Fruit fly (Drosophila melanogaster): ENCODE results near the gene Spase22-23.

The Spase22-23 gene

DNA sequence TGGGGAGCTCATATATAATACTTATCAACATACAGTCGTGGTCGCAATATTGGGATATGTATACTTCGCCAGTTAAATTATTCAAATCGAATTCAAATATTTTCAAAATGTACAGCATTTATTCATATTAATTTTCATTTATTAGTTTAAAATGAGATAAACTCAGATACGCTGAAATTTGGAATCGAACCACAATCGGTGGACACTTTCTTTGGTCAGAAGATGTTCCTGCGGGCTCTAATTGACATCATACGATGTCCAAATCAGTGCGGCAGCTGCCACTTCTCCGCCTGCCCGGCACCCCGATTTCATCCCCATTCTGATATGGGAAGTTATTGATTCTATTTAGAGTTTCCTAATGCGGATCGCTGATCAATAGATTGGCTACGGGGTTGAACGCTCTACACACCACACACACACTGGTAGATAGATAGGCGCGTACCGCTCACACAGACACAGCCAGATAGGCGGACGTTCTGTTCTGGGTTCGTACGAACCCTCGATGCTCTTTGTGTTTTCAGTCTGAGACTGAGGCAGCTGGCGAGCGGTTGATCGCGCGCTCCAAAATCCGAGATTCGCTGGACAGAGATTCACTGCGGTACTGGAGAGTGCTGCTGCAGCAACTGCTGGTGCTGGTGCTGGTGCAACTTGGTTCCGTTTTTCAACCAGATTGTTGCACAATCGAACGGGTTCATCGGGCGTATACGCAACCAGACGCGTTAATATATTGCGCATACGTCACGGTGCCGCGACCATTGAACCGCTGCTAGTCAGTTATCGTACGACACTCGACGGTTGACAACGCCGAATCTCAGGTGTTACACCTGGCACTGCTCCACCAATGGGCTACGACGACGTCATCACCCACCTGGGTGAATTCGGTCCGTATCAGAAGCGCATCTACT lies 46.5 kb upstream of the Spase22-23 start, which contains the start of gene Orct (continued):
- TF ChIP-seq CG30403 (GFP tag; optimal IDR thresholded peaks at IDR 0.05): peak; percentile 80
- TF ChIP-seq CG2712 (tag; optimal IDR thresholded peaks at IDR 0.05): peak; percentile 80
- no peak for TF ChIP-seq aop (GFP tag; IDR thresholded peaks at IDR 0.05)
- TF ChIP-seq Hey (tag; optimal IDR thresholded peaks at IDR 0.05): peak; percentile 63
- TF ChIP-seq peb (GFP tag; IDR thresholded peaks at IDR 0.05): peak; percentile 26; the same call in 1 of the 2 replicates
- peak; percentile 73 for TF ChIP-seq CG9437 (GFP tag; optimal IDR thresholded peaks at IDR 0.05)
- no peak for TF ChIP-seq gcm2 (GFP tag; optimal IDR thresholded peaks at IDR 0.05)
- peak; percentile 70 for TF ChIP-seq bab2 (GFP tag; optimal IDR thresholded peaks at IDR 0.05)
- TF ChIP-seq CG10959 (GFP tag; IDR thresholded peaks at IDR 0.05): no peak
- peak; percentile 54 for TF ChIP-seq CG18011 (GFP tag; optimal IDR thresholded peaks at IDR 0.05)
- TF ChIP-seq Drgx (GFP tag; IDR thresholded peaks at IDR 0.05): peak; percentile 53; the same call in 1 of the 2 replicates
- peak; percentile 68 for TF ChIP-seq CG7786 (GFP tag; optimal IDR thresholded peaks at IDR 0.05)
- peak in 1 of 2 experiments; percentile 68 for TF ChIP-seq bsh (GFP tag; optimal IDR thresholded peaks at IDR 0.05)
- peak; percentile 38 for TF ChIP-seq CG1602 (GFP tag; optimal IDR thresholded peaks at IDR 0.05)
- TF ChIP-seq CG9797 (GFP tag; optimal IDR thresholded peaks at IDR 0.05): no peak
- TF ChIP-seq hb (GFP tag; IDR thresholded peaks at IDR 0.05; ENCODE audit: partially characterized antibody): no peak
- TF ChIP-seq pan (optimal IDR thresholded peaks at IDR 0.05): no peak
- peak in 1 of 2 experiments; percentile 69 for TF ChIP-seq pan (GFP tag; optimal IDR thresholded peaks at IDR 0.05 in 1 of 2, IDR thresholded peaks at IDR 0.05 in 1 of 2)
- no peak for TF ChIP-seq CG10462 (GFP tag; optimal IDR thresholded peaks at IDR 0.05)
- 0 out of 3 replicates have a peak, but pooled peaks have one; percentile 48 for TF ChIP-seq ase (GFP tag; IDR thresholded peaks at IDR 0.05)
- peak; percentile 15 for TF ChIP-seq ab (GFP tag; optimal IDR thresholded peaks at IDR 0.05)
- TF ChIP-seq CG14710 (tag; optimal IDR thresholded peaks at IDR 0.05): peak; percentile 44
- TF ChIP-seq ato (GFP tag; IDR thresholded peaks at IDR 0.05; ENCODE audit: partially characterized antibody): no peak
- peak; percentile 63 for TF ChIP-seq CG17829 (tag; optimal IDR thresholded peaks at IDR 0.05)
- peak; percentile 24 for TF ChIP-seq NC2β (GFP tag; optimal IDR thresholded peaks at IDR 0.05)
- TF ChIP-seq insv (GFP tag; optimal IDR thresholded peaks at IDR 0.05): peak in 1 of 2 experiments; percentile 21
- no peak for TF ChIP-seq CG12236 (GFP tag; optimal IDR thresholded peaks at IDR 0.05)
- peak; percentile 66 for TF ChIP-seq CG3163 (GFP tag; optimal IDR thresholded peaks at IDR 0.05)
- TF ChIP-seq Sox102F (GFP tag; optimal IDR thresholded peaks at IDR 0.05): peak; percentile 70
- peak; percentile 13 for TF ChIP-seq CG4617 (GFP tag; optimal IDR thresholded peaks at IDR 0.05; ENCODE audit: borderline replicate concordance)
- TF ChIP-seq D19B (GFP tag; optimal IDR thresholded peaks at IDR 0.05): peak; percentile 71
- TF ChIP-seq ATbp (GFP tag; optimal IDR thresholded peaks at IDR 0.05): peak; percentile 62
- peak; percentile 72 for TF ChIP-seq CG34376 (GFP tag; optimal IDR thresholded peaks at IDR 0.05)
- no peak for TF ChIP-seq Scr (GFP tag; IDR thresholded peaks at IDR 0.05; ENCODE audit: partially characterized antibody)
- TF ChIP-seq inv (GFP tag; IDR thresholded peaks at IDR 0.05; ENCODE audit: partially characterized antibody): no peak
- peak; percentile 79 for TF ChIP-seq Sox100B (GFP tag; optimal IDR thresholded peaks at IDR 0.05)
- peak; percentile 55 for TF ChIP-seq Myb (GFP tag; optimal IDR thresholded peaks at IDR 0.05)
- peak; percentile 32 for TF ChIP-seq kah (GFP tag; optimal IDR thresholded peaks at IDR 0.05)
- TF ChIP-seq cad (GFP tag; optimal IDR thresholded peaks at IDR 0.05): no peak
- peak; percentile 52 for TF ChIP-seq schlank (tag; optimal IDR thresholded peaks at IDR 0.05)
- peak; percentile 35; the same call in 1 of the 3 replicates for TF ChIP-seq zfh1 (GFP tag; IDR thresholded peaks at IDR 0.05)
- peak; percentile 70 for TF ChIP-seq tgo (GFP tag; IDR thresholded peaks at IDR 0.05)
- TF ChIP-seq jigr1 (GFP tag; IDR thresholded peaks at IDR 0.05): 0 out of 3 replicates have a peak, but pooled peaks have one; percentile 20
- peak; percentile 86 for TF ChIP-seq CG13775 (GFP tag; optimal IDR thresholded peaks at IDR 0.05)
- TF ChIP-seq z (GFP tag; IDR thresholded peaks at IDR 0.05): no peak
- no peak for TF ChIP-seq lov (optimal IDR thresholded peaks at IDR 0.05)
- TF ChIP-seq lov (GFP tag; IDR thresholded peaks at IDR 0.05): 0 out of 3 replicates have a peak, but pooled peaks have one; percentile 7
- peak; percentile 42 for TF ChIP-seq dmrt11E (tag; optimal IDR thresholded peaks at IDR 0.05)
